Fruit fly (Drosophila melanogaster) whole organism, prepupa: ENCODE measurements around the gene SCCRO.

Source experiments
- Blimp-1 ChIP-seq: fragments of 200-800 bp; sonication (Bioruptor generic); optimal IDR thresholded peaks from 3 replicates; lab custom pipeline; 2017; ENCODE audit warnings: missing biosample characterization, missing genetic modification characterization, mild to moderate bottlenecking, moderate library complexity, missing genetic modification reagents
- CG10669 ChIP-seq: fragments of 200-800 bp; sonication (Bioruptor generic); optimal IDR thresholded peaks from 3 replicates; lab custom pipeline; 2018; ENCODE audit warnings: missing biosample characterization, mild to moderate bottlenecking, missing genetic modification characterization, moderate library complexity
- CG11294 ChIP-seq: fragments of 200-800 bp; sonication (Bioruptor generic); IDR thresholded peaks from 2 replicates; pipeline ENCODE4 v1.3.6; 2022; ENCODE audit warnings: missing biosample characterization, missing genetic modification characterization
- CG11762 ChIP-seq: fragments of 200-800 bp; sonication (Bioruptor generic); optimal IDR thresholded peaks from 3 replicates; lab custom pipeline; 2016; ENCODE audit warnings: missing biosample characterization, missing genetic modification characterization; ENCODE audit not compliant: insufficient read depth
- CG11902 ChIP-seq: fragments of 200-800 bp; sonication (Bioruptor generic); optimal IDR thresholded peaks from 3 replicates; lab custom pipeline; 2016; ENCODE audit warnings: missing biosample characterization, missing genetic modification characterization
- CG15336 ChIP-seq: fragments of 200-800 bp; sonication (Bioruptor generic); IDR thresholded peaks from 2 replicates; pipeline ENCODE4 v1.3.6; 2022; ENCODE audit warnings: missing biosample characterization, missing genetic modification characterization
- CG16779 ChIP-seq: fragments of 200-800 bp; sonication (Bioruptor generic); optimal IDR thresholded peaks from 3 replicates; lab custom pipeline; 2017; ENCODE audit warnings: missing biosample characterization, mild to moderate bottlenecking, missing genetic modification characterization
- CG3032 ChIP-seq: fragments of 200-800 bp; optimal IDR thresholded peaks from 2 replicates; lab custom pipeline; 2019; ENCODE audit warnings: missing biosample characterization, mild to moderate bottlenecking, missing genetic modification characterization, moderate library complexity
- CG32006 ChIP-seq: fragments of 200-800 bp; sonication (Bioruptor generic); optimal IDR thresholded peaks from 3 replicates; lab custom pipeline; 2017; ENCODE audit warnings: missing biosample characterization, mild to moderate bottlenecking, missing genetic modification characterization
- CG3919 ChIP-seq: fragments of 200-800 bp; sonication (Bioruptor generic); optimal IDR thresholded peaks from 3 replicates; lab custom pipeline; 2016; ENCODE audit warnings: missing biosample characterization, missing genetic modification characterization
- CG6163 ChIP-seq: fragments of 200-800 bp; sonication (Bioruptor generic); IDR thresholded peaks from 3 replicates; pipeline ENCODE4 v1.3.6; 2022; ENCODE audit warnings: missing biosample characterization, missing genetic modification characterization
- CG6276 ChIP-seq: fragments of 200-800 bp; sonication (Bioruptor generic); optimal IDR thresholded peaks from 2 replicates; lab custom pipeline; 2017; ENCODE audit warnings: missing biosample characterization, mild to moderate bottlenecking, missing genetic modification characterization
- CG6792 ChIP-seq: fragments of 200-800 bp; sonication (Bioruptor generic); optimal IDR thresholded peaks from 3 replicates; lab custom pipeline; 2016; ENCODE audit warnings: missing biosample characterization, missing genetic modification characterization
- CG6808 ChIP-seq: fragments of 200-800 bp; sonication (Bioruptor generic); optimal IDR thresholded peaks from 3 replicates; lab custom pipeline; 2017; ENCODE audit warnings: missing biosample characterization, missing genetic modification characterization, mild to moderate bottlenecking, moderate library complexity, missing genetic modification reagents
- CG6854 ChIP-seq: fragments of 200-800 bp; sonication (Bioruptor generic); optimal IDR thresholded peaks from 2 replicates; lab custom pipeline; 2017; ENCODE audit warnings: missing biosample characterization, mild to moderate bottlenecking, missing genetic modification characterization
- CG7368 ChIP-seq: fragments of 200-800 bp; sonication (Bioruptor generic); optimal IDR thresholded peaks from 3 replicates; lab custom pipeline; 2016; ENCODE audit warnings: missing biosample characterization, missing genetic modification characterization
- CG8119 ChIP-seq: fragments of 200-800 bp; sonication (Bioruptor generic); IDR thresholded peaks from 3 replicates; pipeline ENCODE4 v1.3.6; 2022; ENCODE audit warnings: missing biosample characterization, missing genetic modification characterization
- CG9139 ChIP-seq: fragments of 200-800 bp; sonication (Bioruptor generic); optimal IDR thresholded peaks from 3 replicates; lab custom pipeline; 2017; ENCODE audit warnings: missing biosample characterization, mild to moderate bottlenecking, missing genetic modification characterization
- Eip75B ChIP-seq: fragments of 200-800 bp; sonication (Bioruptor generic); optimal IDR thresholded peaks from 3 replicates; lab custom pipeline; 2016; ENCODE audit warnings: missing biosample characterization, missing genetic modification characterization
- Eip78C ChIP-seq: fragments of 200-800 bp; sonication (Bioruptor generic); peaks from one replicate; lab custom pipeline; 2016; ENCODE audit warnings: missing biosample characterization, missing genetic modification characterization
- Eip93F ChIP-seq: fragments of 200-800 bp; sonication (Bioruptor generic); optimal IDR thresholded peaks from 2 replicates; lab custom pipeline; 2016; ENCODE audit warnings: missing biosample characterization, mild to moderate bottlenecking, missing genetic modification characterization
- Ets21C ChIP-seq: fragments of 200-800 bp; sonication (Bioruptor generic); optimal IDR thresholded peaks from 3 replicates; lab custom pipeline; 2016; ENCODE audit warnings: missing biosample characterization, missing genetic modification characterization
- Ets96B ChIP-seq: fragments of 200-800 bp; optimal IDR thresholded peaks from 2 replicates; lab custom pipeline; 2019; ENCODE audit warnings: missing biosample characterization, mild to moderate bottlenecking, missing genetic modification characterization, moderate library complexity
- Gug ChIP-seq: fragments of 200-800 bp; sonication (Bioruptor generic); IDR thresholded peaks from 2 replicates; pipeline ENCODE4 v1.3.6; 2022; ENCODE audit warnings: missing biosample characterization, missing genetic modification characterization
- Hr39 ChIP-seq: fragments of 200-800 bp; sonication (Bioruptor generic); optimal IDR thresholded peaks from 2 replicates; lab custom pipeline; 2016; ENCODE audit warnings: missing biosample characterization, missing genetic modification characterization
- Hr4 ChIP-seq: fragments of 200-800 bp; sonication (Bioruptor generic); optimal IDR thresholded peaks from 3 replicates; lab custom pipeline; 2016; ENCODE audit warnings: missing biosample characterization, missing genetic modification characterization
- Lpt ChIP-seq: fragments of 200-800 bp; sonication (Bioruptor generic); optimal IDR thresholded peaks from 3 replicates; lab custom pipeline; 2016; ENCODE audit warnings: missing biosample characterization, missing genetic modification characterization
- Met ChIP-seq: fragments of 200-800 bp; sonication (Bioruptor generic); optimal IDR thresholded peaks from 3 replicates; lab custom pipeline; 2016; ENCODE audit warnings: missing biosample characterization, missing genetic modification characterization
- OdsH ChIP-seq: fragments of 200-800 bp; sonication (Bioruptor generic); optimal IDR thresholded peaks from 3 replicates; lab custom pipeline; 2016; ENCODE audit warnings: missing biosample characterization, missing genetic modification characterization
- Sox102F ChIP-seq: fragments of 200-800 bp; sonication (Bioruptor generic); optimal IDR thresholded peaks from 2 replicates; lab custom pipeline; 2016; ENCODE audit warnings: missing biosample characterization, mild to moderate bottlenecking, missing genetic modification characterization
- Sox14 ChIP-seq: fragments of 200-800 bp; sonication (Bioruptor generic); optimal IDR thresholded peaks from 3 replicates; lab custom pipeline; 2016; ENCODE audit warnings: missing biosample characterization, missing genetic modification characterization
- Sox15 ChIP-seq: fragments of 200-800 bp; sonication (Bioruptor generic); optimal IDR thresholded peaks from 3 replicates; lab custom pipeline; 2016; ENCODE audit warnings: missing biosample characterization, missing genetic modification characterization
- cyc ChIP-seq: fragments of 200-800 bp; sonication (Bioruptor generic); optimal IDR thresholded peaks from 3 replicates; lab custom pipeline; 2016; ENCODE audit warnings: missing biosample characterization, missing genetic modification characterization
- dac ChIP-seq: fragments of 200-800 bp; sonication (Bioruptor generic); optimal IDR thresholded peaks from 2 replicates; lab custom pipeline; 2017; ENCODE audit warnings: missing biosample characterization, mild to moderate bottlenecking, missing genetic modification characterization
- dsx ChIP-seq: fragments of 200-800 bp; optimal IDR thresholded peaks from 3 replicates; lab custom pipeline; 2019; ENCODE audit warnings: missing biosample characterization, mild to moderate bottlenecking, missing genetic modification characterization, moderate library complexity; ENCODE audit not compliant: poor library complexity, severe bottlenecking
- eg ChIP-seq: fragments of 200-800 bp; sonication (Bioruptor generic); IDR thresholded peaks from 3 replicates; pipeline ENCODE4 v1.3.6; 2022; ENCODE audit warnings: missing biosample characterization, missing genetic modification characterization
- esn ChIP-seq: fragments of 200-800 bp; sonication (Bioruptor generic); optimal IDR thresholded peaks from 2 replicates; lab custom pipeline; 2016; ENCODE audit warnings: missing biosample characterization, mild to moderate bottlenecking, missing genetic modification characterization, moderate library complexity
- fd59A ChIP-seq: fragments of 200-800 bp; sonication (Bioruptor generic); optimal IDR thresholded peaks from 2 replicates; lab custom pipeline; 2017; ENCODE audit warnings: missing biosample characterization, mild to moderate bottlenecking, missing genetic modification characterization, missing genetic modification reagents
- fd85E ChIP-seq: fragments of 200-800 bp; sonication (Bioruptor generic); optimal IDR thresholded peaks from 3 replicates; lab custom pipeline; 2016; ENCODE audit warnings: missing biosample characterization, missing genetic modification characterization
- lz ChIP-seq: fragments of 200-800 bp; sonication (Bioruptor generic); optimal IDR thresholded peaks from 3 replicates; lab custom pipeline; 2016; ENCODE audit warnings: missing biosample characterization, missing genetic modification characterization
- net ChIP-seq: fragments of 200-800 bp; sonication (Bioruptor generic); optimal IDR thresholded peaks from 3 replicates; lab custom pipeline; 2016; ENCODE audit warnings: missing biosample characterization, missing genetic modification characterization
- spab ChIP-seq: fragments of 200-800 bp; sonication (Bioruptor generic); optimal IDR thresholded peaks from 2 replicates; lab custom pipeline; 2017; ENCODE audit warnings: missing biosample characterization, mild to moderate bottlenecking, missing genetic modification characterization, missing genetic modification reagents
- ss ChIP-seq, 2 experiments: fragments of 200-800 bp; sonication (Bioruptor generic); optimal IDR thresholded peaks; 2 replicates in 1 of 2; 3 replicates in 1 of 2; lab custom pipeline; 2017 to 2018; ENCODE audit warnings: mild to moderate bottlenecking in 2 of 2, missing biosample characterization in 2 of 2, missing genetic modification characterization in 2 of 2, moderate library complexity in 1 of 2
- svp ChIP-seq: fragments of 200-800 bp; sonication (Bioruptor generic); peaks from one replicate; lab custom pipeline; 2016; ENCODE audit warnings: missing biosample characterization, missing genetic modification characterization
- topi ChIP-seq: fragments of 200-800 bp; sonication (Bioruptor generic); optimal IDR thresholded peaks from 3 replicates; lab custom pipeline; 2016; ENCODE audit warnings: missing biosample characterization, missing genetic modification characterization

SCCRO gene

dm6 chr3L:15553993-15554644 is 9.1 kb upstream of the SCCRO start, which contains the start of gene AGO2 (continued):
- TF ChIP-seq CG8119 (GFP tag; lab: Robert Waterston, UW) (no peak), fd85E (GFP tag; lab: Kevin White, UChicago) (peak; percentile 60), Sox15 (GFP tag; lab: Kevin White, UChicago) (no peak), esn (peak; percentile 43), CG11762 (peak; percentile 78), CG16779 (tag; lab: Kevin White, UChicago) (peak; percentile 62), Hr39 (no peak), eg (GFP tag; lab: Robert Waterston, UW) (peak; percentile 91; the same call in 2 of the 3 replicates), fd59A (GFP tag; lab: Kevin White, UChicago) (no peak), Hr4 (GFP tag; lab: Kevin White, UChicago) (no peak), CG6854 (GFP tag; lab: Kevin White, UChicago) (peak; percentile 67), CG15336 (peak; percentile 44; the same call in 1 of the 2 replicates), Met (peak; percentile 19), CG6792 (GFP tag; lab: Kevin White, UChicago) (no peak), OdsH (no peak), CG9139 (peak; percentile 80), Eip93F (GFP tag; lab: Kevin White, UChicago) (no peak), cyc (GFP tag; lab: Kevin White, UChicago) (no peak), CG6808 (GFP tag; lab: Kevin White, UChicago) (peak; percentile 91), CG6163 (no peak), topi (GFP tag; lab: Kevin White, UChicago) (peak; percentile 50), svp (peak; percentile 55), Eip78C (GFP tag; lab: Kevin White, UChicago) (peak; percentile 59), net (no peak), ss (GFP tag; optimal IDR thresholded peaks at IDR 0.05; lab: Kevin White, UChicago) (peak in 1 of 2 experiments; percentile 94), Lpt (GFP tag; lab: Kevin White, UChicago) (peak; percentile 87), lz (no peak), CG10669 (GFP tag; lab: Kevin White, UChicago) (peak; percentile 87), Ets96B (peak; percentile 47), CG11902 (GFP tag; lab: Kevin White, UChicago) (no peak), CG3032 (tag; lab: Kevin White, UChicago) (peak; percentile 85), CG32006 (GFP tag; lab: Kevin White, UChicago) (no peak), Eip75B (GFP tag; lab: Kevin White, UChicago) (peak; percentile 54), Sox102F (GFP tag; lab: Kevin White, UChicago) (no peak), Ets21C (GFP tag; lab: Kevin White, UChicago) (no peak)

- peak; percentile 17 for TF ChIP-seq Eip78C (GFP tag; lab: Kevin White, UChicago)
- no peak for TF ChIP-seq Sox14
Observed at dm6 chr3L:15562727-15563057, 535 bp upstream of the SCCRO start.

- TF ChIP-seq CG6163: no peak
- no peak for TF ChIP-seq CG16779 (tag; lab: Kevin White, UChicago)
- no peak for TF ChIP-seq fd59A (GFP tag; lab: Kevin White, UChicago)
- TF ChIP-seq CG10669 (GFP tag; lab: Kevin White, UChicago): no peak
- no peak for TF ChIP-seq CG6808 (GFP tag; lab: Kevin White, UChicago)
- TF ChIP-seq Ets21C (GFP tag; lab: Kevin White, UChicago): no peak
- TF ChIP-seq, all 60 proteins: peak for 0
Observed at dm6 chr3L:15563851-15564106, 552 bp downstream of the SCCRO start.

dm6 chr3L:15565829-15566433 is 2.7 kb downstream of the SCCRO start, which contains the start of gene dop:
Gene dop (plus strand): TSS chr3L:15566013.
- TF ChIP-seq Eip78C (GFP tag; lab: Kevin White, UChicago) (peak; percentile 70), esn (peak; percentile 37), Sox15 (GFP tag; lab: Kevin White, UChicago) (no peak), CG3032 (tag; lab: Kevin White, UChicago) (peak; percentile 14), spab (GFP tag; lab: Kevin White, UChicago) (no peak), dac (GFP tag; lab: Kevin White, UChicago) (no peak), dsx (GFP tag; lab: Kevin White, UChicago) (no peak), CG6276 (GFP tag; lab: Kevin White, UChicago) (no peak), CG32006 (GFP tag; lab: Kevin White, UChicago) (no peak), CG7368 (GFP tag; lab: Kevin White, UChicago) (no peak), CG6792 (GFP tag; lab: Kevin White, UChicago) (no peak), CG11294 (GFP tag; lab: Robert Waterston, UW) (no peak), CG6163 (peak; percentile 9; the same call in 1 of the 3 replicates), Gug (GFP tag; lab: Robert Waterston, UW) (no peak), Blimp-1 (GFP tag; lab: Kevin White, UChicago) (no peak), Sox102F (GFP tag; lab: Kevin White, UChicago) (no peak), CG3919 (GFP tag; lab: Kevin White, UChicago) (no peak), Eip93F (GFP tag; lab: Kevin White, UChicago) (no peak), Lpt (GFP tag; lab: Kevin White, UChicago) (no peak)
